Fruit fly (Drosophila melanogaster): Measurements from ENCODE around the gene PolE2.

PolE2 gene

DNA sequence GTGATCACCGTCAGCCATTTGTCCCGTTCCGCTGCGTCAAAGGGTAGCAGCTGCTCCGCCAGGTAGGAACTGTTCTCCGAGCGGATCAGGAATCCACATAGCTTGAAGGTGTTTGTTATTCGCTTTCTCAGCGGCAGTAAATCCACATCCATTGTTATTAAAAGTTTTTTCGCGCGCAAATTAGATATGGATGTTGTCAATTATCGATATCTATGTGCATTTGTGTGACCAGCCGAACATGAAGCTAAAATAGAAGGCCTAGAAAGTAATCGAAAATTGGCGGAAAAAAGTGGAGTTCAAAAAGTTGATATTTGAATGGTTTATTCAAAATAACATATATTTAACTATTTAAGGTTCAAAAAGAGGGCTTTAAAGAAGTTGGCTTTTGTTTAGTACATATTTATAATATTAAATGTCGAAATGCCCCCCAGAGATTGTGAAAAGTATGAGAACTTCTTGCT is at the start of gene PolE2, which contains the start of gene CG5592:
TSS of gene PolE2 (minus strand) at position 208 of the 461 bp plus-strand sequence.
TSS of gene CG5592 (plus strand) at position 411 of the 461 bp plus-strand sequence.
- TF ChIP-seq CG1620 (GFP tag; optimal IDR thresholded peaks at IDR 0.05) (no peak), bab1 (GFP tag; optimal IDR thresholded peaks at IDR 0.05) (peak; percentile 21)

dm6 chr3L:5945571-5945970 is 48.3 kb upstream of the PolE2 start:
- TF ChIP-seq CG33017 (tag; optimal IDR thresholded peaks at IDR 0.05), result no peak
- no peak for TF ChIP-seq CG7101 (tag; optimal IDR thresholded peaks at IDR 0.05)
- no peak for TF ChIP-seq CG7045 (GFP tag; optimal IDR thresholded peaks at IDR 0.05)
- no peak for TF ChIP-seq CG14711 (tag; optimal IDR thresholded peaks at IDR 0.05)

DNA sequence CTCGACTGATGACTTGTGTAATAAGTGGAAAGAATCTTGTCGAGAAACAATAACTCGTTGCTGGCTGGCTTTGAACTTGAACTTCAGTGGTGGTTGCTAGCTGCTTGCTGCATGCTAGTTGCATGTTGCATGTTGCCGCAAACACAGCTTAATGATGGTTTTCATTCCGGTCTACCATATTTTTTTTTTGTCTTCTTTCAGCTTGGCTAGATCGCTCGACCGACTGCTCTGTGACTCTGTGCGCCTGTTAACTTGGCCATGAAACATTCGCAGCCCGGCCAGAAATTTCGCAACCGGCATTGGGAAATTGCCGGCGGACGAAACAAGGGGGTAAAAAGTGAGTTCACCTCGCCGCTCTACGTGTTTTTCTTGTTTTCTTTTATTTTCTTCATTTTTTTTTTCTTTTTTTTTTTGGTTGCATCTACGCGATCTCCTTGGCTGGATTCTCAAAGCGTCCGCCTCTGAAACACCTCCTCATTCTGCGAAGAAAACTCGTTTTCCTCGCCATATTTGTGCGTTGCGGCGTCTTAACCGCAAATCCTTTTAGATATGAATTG is 46.2 kb upstream of the PolE2 start:
- TF ChIP-seq Crg-1 (GFP tag; optimal IDR thresholded peaks at IDR 0.05) (no peak), ovo (GFP tag; optimal IDR thresholded peaks at IDR 0.05) (no peak), pad (GFP tag; optimal IDR thresholded peaks at IDR 0.05) (no peak), Mnt (GFP tag; optimal IDR thresholded peaks at IDR 0.05) (no peak), bab1 (GFP tag; optimal IDR thresholded peaks at IDR 0.05) (no peak), kay (GFP tag; ENCODE audit: borderline replicate concordance) (no peak), Hr96 (GFP tag; optimal IDR thresholded peaks at IDR 0.05) (no peak), CG33017 (tag; optimal IDR thresholded peaks at IDR 0.05) (no peak), CG12768 (GFP tag; optimal IDR thresholded peaks at IDR 0.05) (no peak)

DNA sequence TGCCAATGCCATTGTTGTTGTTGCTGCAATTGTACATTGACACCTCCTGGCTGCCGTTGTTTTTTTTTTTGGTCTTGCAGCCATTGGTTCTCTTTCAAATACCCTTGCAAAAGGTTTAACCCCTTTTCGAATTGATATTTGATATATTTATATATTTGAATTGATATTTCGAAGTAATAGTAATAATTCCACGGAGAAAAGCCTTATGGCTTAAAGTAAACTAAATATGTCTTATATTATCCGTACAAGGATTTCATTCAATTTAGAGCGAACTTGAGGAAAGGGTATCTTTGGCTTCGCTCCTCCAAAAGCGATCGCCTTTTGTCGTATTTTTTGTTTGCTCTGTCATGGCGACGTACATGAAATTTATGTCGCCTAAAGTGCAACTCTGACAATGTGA is 44.3 kb upstream of the PolE2 start:
- TF ChIP-seq Hr96 (GFP tag; optimal IDR thresholded peaks at IDR 0.05), result no peak
- TF ChIP-seq CG7045 (GFP tag; optimal IDR thresholded peaks at IDR 0.05), result no peak
- no peak for TF ChIP-seq Clk (GFP tag; optimal IDR thresholded peaks at IDR 0.05)
- no peak for TF ChIP-seq CG5204 (GFP tag; optimal IDR thresholded peaks at IDR 0.05)
- TF ChIP-seq tj (GFP tag; optimal IDR thresholded peaks at IDR 0.05), result no peak
- no peak for TF ChIP-seq CG33017 (tag; optimal IDR thresholded peaks at IDR 0.05)
- no peak for TF ChIP-seq CG1620 (GFP tag; optimal IDR thresholded peaks at IDR 0.05)
- no peak for TF ChIP-seq bab1 (GFP tag; optimal IDR thresholded peaks at IDR 0.05)
- TF ChIP-seq cnc (optimal IDR thresholded peaks at IDR 0.05), result no peak
- TF ChIP-seq CG11617 (GFP tag; optimal IDR thresholded peaks at IDR 0.05), result no peak
- no peak for TF ChIP-seq cic (GFP tag; optimal IDR thresholded peaks at IDR 0.05)
- TF ChIP-seq pad (GFP tag; optimal IDR thresholded peaks at IDR 0.05), result no peak

DNA sequence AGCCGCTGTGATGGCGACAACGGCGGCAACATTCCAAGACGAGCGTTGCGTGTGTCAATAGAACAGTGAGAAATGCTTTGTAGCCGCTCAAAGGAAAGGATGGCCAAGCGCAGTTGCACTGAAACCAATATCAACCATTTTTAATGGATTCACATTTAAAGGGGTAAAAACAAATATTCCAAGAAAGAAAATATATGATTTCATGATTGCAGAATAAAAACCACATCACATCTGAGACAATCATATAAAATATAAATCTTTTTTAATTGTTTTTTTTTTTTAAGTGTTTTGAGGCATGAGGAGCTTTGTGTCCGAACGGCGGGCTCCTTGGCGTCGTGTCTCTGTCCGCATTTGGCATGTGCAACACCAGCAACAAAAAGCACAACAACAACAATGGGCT is 43.9 kb upstream of the PolE2 start:
- TF ChIP-seq toe (GFP tag; optimal IDR thresholded peaks at IDR 0.05), result no peak

DNA sequence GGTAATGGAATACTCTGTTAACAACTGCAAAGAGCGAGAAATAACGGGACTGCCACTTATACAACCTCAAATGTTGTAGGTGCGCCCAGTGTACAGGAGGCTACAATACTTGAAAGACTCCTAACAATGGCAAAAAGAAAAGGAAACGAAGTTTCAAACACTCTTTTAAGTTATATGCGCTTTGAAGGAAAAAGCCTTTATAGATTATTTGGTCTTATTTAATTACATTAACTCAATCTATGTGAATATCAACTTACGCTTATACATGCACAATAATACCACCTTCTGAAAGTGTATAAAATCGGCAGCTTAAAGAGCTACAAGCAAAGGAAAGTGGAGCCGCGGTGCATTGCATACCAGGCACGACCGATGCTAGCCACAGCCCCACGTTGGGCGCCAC is 43.2 kb upstream of the PolE2 start:
- no peak for TF ChIP-seq ovo (GFP tag; optimal IDR thresholded peaks at IDR 0.05)
- no peak for TF ChIP-seq CG7101 (tag; optimal IDR thresholded peaks at IDR 0.05)
- TF ChIP-seq CG7045 (GFP tag; optimal IDR thresholded peaks at IDR 0.05), result no peak
- TF ChIP-seq CG14711 (tag; optimal IDR thresholded peaks at IDR 0.05), result no peak
- TF ChIP-seq CG12768 (GFP tag; optimal IDR thresholded peaks at IDR 0.05), result no peak
- no peak for TF ChIP-seq Mnt (GFP tag; optimal IDR thresholded peaks at IDR 0.05)
- no peak for TF ChIP-seq kay (GFP tag; ENCODE audit: borderline replicate concordance)
- TF ChIP-seq CG1620 (GFP tag; optimal IDR thresholded peaks at IDR 0.05), result no peak
- no peak for TF ChIP-seq Clk (GFP tag; optimal IDR thresholded peaks at IDR 0.05)
- TF ChIP-seq CG11617 (GFP tag; optimal IDR thresholded peaks at IDR 0.05), result no peak
- TF ChIP-seq toe (GFP tag; optimal IDR thresholded peaks at IDR 0.05), result no peak
- no peak for TF ChIP-seq tj (GFP tag; optimal IDR thresholded peaks at IDR 0.05)
- no peak for TF ChIP-seq bab1 (GFP tag; optimal IDR thresholded peaks at IDR 0.05)
- no peak for TF ChIP-seq CG5204 (GFP tag; optimal IDR thresholded peaks at IDR 0.05)
- no peak for TF ChIP-seq cnc (optimal IDR thresholded peaks at IDR 0.05)
- no peak for TF ChIP-seq Hr96 (GFP tag; optimal IDR thresholded peaks at IDR 0.05)
- TF ChIP-seq Crg-1 (GFP tag; optimal IDR thresholded peaks at IDR 0.05), result no peak
- no peak for TF ChIP-seq pad (GFP tag; optimal IDR thresholded peaks at IDR 0.05)
- TF ChIP-seq cic (GFP tag; optimal IDR thresholded peaks at IDR 0.05), result no peak

- TF ChIP-seq Hr96 (GFP tag; optimal IDR thresholded peaks at IDR 0.05), result peak; percentile 26
- no peak for TF ChIP-seq CG1620 (GFP tag; optimal IDR thresholded peaks at IDR 0.05)
- peak; percentile 15 for TF ChIP-seq toe (GFP tag; optimal IDR thresholded peaks at IDR 0.05)
- peak; percentile 25 for TF ChIP-seq Crg-1 (GFP tag; optimal IDR thresholded peaks at IDR 0.05)
- peak; percentile 21 for TF ChIP-seq bab1 (GFP tag; optimal IDR thresholded peaks at IDR 0.05)
- peak; percentile 9 for TF ChIP-seq CG7101 (tag; optimal IDR thresholded peaks at IDR 0.05)
- peak; percentile 72 for TF ChIP-seq CG14711 (tag; optimal IDR thresholded peaks at IDR 0.05)
- no peak for TF ChIP-seq kay (GFP tag; ENCODE audit: borderline replicate concordance)
These were observed 35.2 kb upstream of the PolE2 start, which contains the start of gene Rcc1 for dm6 chr3L:5932363-5932914. TSS of gene Rcc1 (minus strand) at chr3L:5932773.
